Worm (Caenorhabditis elegans) whole organism, mixed stage, embryonic: ENCODE results near the gene K01H12.4.
"Not testable (repeated sequence)": the region's sequence is repeated elsewhere in the genome, so short reads cannot be mapped to it uniquely, and the experiment has no call there.

ENCODE experiments used
- M03D4.4 ChIP-seq: sonication (generic microtip); optimal IDR thresholded peaks from 2 replicates; lab custom pipeline; 2017; ENCODE audit warnings: mild to moderate bottlenecking, missing genetic modification characterization, missing compliant biosample characterization
- bed-3 ChIP-seq: fragments of 200-800 bp; sonication (Bioruptor generic); optimal IDR thresholded peaks from 3 replicates; lab custom pipeline; 2018; ENCODE audit warnings: mild to moderate bottlenecking, missing genetic modification characterization, moderate library complexity, missing compliant biosample characterization
- blmp-1 ChIP-seq: fragments of 150-350 bp; optimal IDR thresholded peaks from 2 replicates; lab custom pipeline; 2014; ENCODE audit warnings: missing biosample characterization, missing genetic modification characterization
- ceh-43 ChIP-seq: fragments of 200-800 bp; sonication (Bioruptor generic); optimal IDR thresholded peaks from 2 replicates; lab custom pipeline; 2018; ENCODE audit warnings: mild to moderate bottlenecking, missing genetic modification characterization, moderate library complexity, missing compliant biosample characterization
- ceh-83 ChIP-seq: fragments of 200-800 bp; sonication (Bioruptor generic); optimal IDR thresholded peaks from 2 replicates; lab custom pipeline; 2018; ENCODE audit warnings: mild to moderate bottlenecking, missing genetic modification characterization, missing compliant biosample characterization
- ces-1 ChIP-seq: fragments of 150-350 bp; optimal IDR thresholded peaks from 2 replicates; lab custom pipeline; 2014; ENCODE audit warnings: missing biosample characterization, missing genetic modification reagents, missing genetic modification characterization
- drap-1 ChIP-seq: fragments of 200-800 bp; sonication (Bioruptor generic); optimal IDR thresholded peaks from 3 replicates; lab custom pipeline; 2018; ENCODE audit warnings: mild to moderate bottlenecking, missing genetic modification characterization, missing compliant biosample characterization
- elt-1 ChIP-seq: sonication (generic microtip); optimal IDR thresholded peaks from 2 replicates; lab custom pipeline; 2017; ENCODE audit warnings: missing genetic modification characterization, mild to moderate bottlenecking, missing compliant biosample characterization, antibody characterized with exemption, moderate library complexity, borderline replicate concordance; ENCODE audit not compliant: insufficient read depth
- flh-1 ChIP-seq: fragments of 200-800 bp; sonication (Bioruptor generic); optimal IDR thresholded peaks from 2 replicates; lab custom pipeline; 2018; ENCODE audit warnings: mild to moderate bottlenecking, missing genetic modification characterization, moderate library complexity, missing compliant biosample characterization
- ham-2 ChIP-seq: fragments of 200-800 bp; sonication (Bioruptor generic); optimal IDR thresholded peaks from 2 replicates; lab custom pipeline; 2018; ENCODE audit warnings: mild to moderate bottlenecking, missing genetic modification characterization, missing compliant biosample characterization
- hlh-1 ChIP-seq: fragments of 150-350 bp; optimal IDR thresholded peaks from 2 replicates; lab custom pipeline; 2014; ENCODE audit warnings: missing biosample characterization, missing genetic modification reagents, missing genetic modification characterization
- lin-32 ChIP-seq: fragments of 200-800 bp; sonication (Bioruptor generic); optimal IDR thresholded peaks from 2 replicates; lab custom pipeline; 2018; ENCODE audit warnings: mild to moderate bottlenecking, missing genetic modification characterization, missing compliant biosample characterization
- lsy-2 ChIP-seq: fragments of 150-350 bp; optimal IDR thresholded peaks from 2 replicates; lab custom pipeline; 2014; ENCODE audit warnings: missing biosample characterization, missing genetic modification characterization
- mab-5 ChIP-seq: fragments of 150-350 bp; optimal IDR thresholded peaks from 2 replicates; lab custom pipeline; 2014; ENCODE audit warnings: missing biosample characterization, missing genetic modification characterization
- mls-2 ChIP-seq: sonication (generic microtip); optimal IDR thresholded peaks from 2 replicates; lab custom pipeline; 2016; ENCODE audit warnings: mild to moderate bottlenecking, missing genetic modification characterization, moderate library complexity, missing compliant biosample characterization
- nhr-12 ChIP-seq: fragments of 150-350 bp; optimal IDR thresholded peaks from 2 replicates; lab custom pipeline; 2014; ENCODE audit warnings: missing biosample characterization, missing genetic modification characterization
- nhr-2 ChIP-seq: fragments of 150-350 bp; optimal IDR thresholded peaks from 2 replicates; lab custom pipeline; 2014; ENCODE audit warnings: missing biosample characterization, missing genetic modification characterization
- pha-4 ChIP-seq: fragments of 150-350 bp; optimal IDR thresholded peaks from 2 replicates; lab custom pipeline; 2018; ENCODE audit warnings: missing biosample characterization, missing genetic modification reagents, missing genetic modification characterization
- sem-2 ChIP-seq: fragments of 200-800 bp; sonication (Bioruptor generic); optimal IDR thresholded peaks from 2 replicates; lab custom pipeline; 2018; ENCODE audit warnings: mild to moderate bottlenecking, missing genetic modification characterization, missing compliant biosample characterization
- snpc-4 ChIP-seq: fragments of 150-350 bp; optimal IDR thresholded peaks from 2 replicates; lab custom pipeline; 2014; ENCODE audit warnings: missing biosample characterization, missing genetic modification characterization
- sptf-1 ChIP-seq: sonication (generic microtip); optimal IDR thresholded peaks from 2 replicates; lab custom pipeline; 2017; ENCODE audit warnings: mild to moderate bottlenecking, missing genetic modification characterization, moderate library complexity, missing compliant biosample characterization
- tbx-8 ChIP-seq: fragments of 200-800 bp; sonication (Bioruptor generic); optimal IDR thresholded peaks from 2 replicates; lab custom pipeline; 2018; ENCODE audit warnings: mild to moderate bottlenecking, missing genetic modification characterization, moderate library complexity, missing compliant biosample characterization
- unc-120 ChIP-seq: sonication (generic microtip); optimal IDR thresholded peaks from 2 replicates; lab custom pipeline; 2017; ENCODE audit warnings: missing genetic modification characterization, missing compliant biosample characterization; ENCODE audit not compliant: poor library complexity, severe bottlenecking
- unc-62 ChIP-seq: fragments of 150-350 bp; optimal IDR thresholded peaks from 2 replicates; lab custom pipeline; 2014; ENCODE audit warnings: missing biosample characterization, missing genetic modification reagents, missing genetic modification characterization
- ztf-11 ChIP-seq: fragments of 150-350 bp; optimal IDR thresholded peaks from 2 replicates; lab custom pipeline; 2014; ENCODE audit warnings: missing biosample characterization, missing genetic modification characterization

K01H12.4 gene

ce11 chrIV:9683433-9683832, 29.4 kb upstream of the K01H12.4 start, which contains the start of the genes htas-1 and ZK1251.3:
htas-1 (minus strand) TSS chrIV:9683533.
ZK1251.3 (plus strand) TSS chrIV:9683658.
- TF ChIP-seq mls-2 (tag; lab: Kevin White, UChicago) = no peak
- no peak for TF ChIP-seq lin-32 (GFP tag; lab: Kevin White, UChicago)
- no peak for TF ChIP-seq M03D4.4
- no peak for TF ChIP-seq mab-5
- no peak for TF ChIP-seq sem-2 (GFP tag; lab: Kevin White, UChicago)
- no peak for TF ChIP-seq ztf-11
- TF ChIP-seq nhr-12 (tag; lab: Kevin White, UChicago) = no peak
- TF ChIP-seq lsy-2 (tag; lab: Kevin White, UChicago) = no peak

ce11 chrIV:9688715-9689114, 24.2 kb upstream of the K01H12.4 start, which contains the start of gene msp-76:
msp-76 (plus strand) TSS chrIV:9689015.
- TF ChIP-seq mab-5; bed-3 (GFP tag; lab: Kevin White, UChicago); flh-1: not testable (repeated sequence)

ce11 chrIV:9690644-9691043, 22.2 kb upstream of the K01H12.4 start, which contains the start of gene sdz-36:
sdz-36 (plus strand) TSS chrIV:9690944.
- TF ChIP-seq ceh-43 (GFP tag; lab: Kevin White, UChicago) (no peak), ces-1 (GFP tag; lab: Kevin White, UChicago) (no peak), lin-32 (GFP tag; lab: Kevin White, UChicago) (no peak), sptf-1 (tag; lab: Kevin White, UChicago) (no peak)

ce11 chrIV:9692874-9693273, 20.0 kb upstream of the K01H12.4 start, which contains the start of gene twk-9:
twk-9 (plus strand) TSS chrIV:9693174.
- no peak for TF ChIP-seq unc-120 (tag; lab: Kevin White, UChicago)

- TF ChIP-seq nhr-2 (tag; lab: Kevin White, UChicago) = no peak
- no peak for TF ChIP-seq ceh-43 (GFP tag; lab: Kevin White, UChicago)
- TF ChIP-seq pha-4 (tag; lab: Kevin White, UChicago) = no peak
- no peak for TF ChIP-seq mls-2 (tag; lab: Kevin White, UChicago)
- no peak for TF ChIP-seq drap-1
- TF ChIP-seq blmp-1 = no peak
- no peak for TF ChIP-seq ztf-11
- TF ChIP-seq lsy-2 (tag; lab: Kevin White, UChicago) = no peak
- no peak for TF ChIP-seq mab-5
- TF ChIP-seq snpc-4 (tag; lab: Kevin White, UChicago) = no peak
- TF ChIP-seq ham-2 (GFP tag; lab: Kevin White, UChicago) = no peak
- no peak for TF ChIP-seq unc-62 (GFP tag; lab: Kevin White, UChicago)
- no peak for TF ChIP-seq lin-32 (GFP tag; lab: Kevin White, UChicago)
- no peak for TF ChIP-seq ceh-83 (GFP tag; lab: Kevin White, UChicago)
Measured at ce11 chrIV:9696513-9696912, 16.4 kb upstream of the K01H12.4 start.

ce11 chrIV:9697869-9698268, 15.0 kb upstream of the K01H12.4 start:
- TF ChIP-seq elt-1 (tag; lab: Kevin White, UChicago) = no peak

- TF ChIP-seq pha-4 (tag; lab: Kevin White, UChicago) (no peak), ham-2 (GFP tag; lab: Kevin White, UChicago) (no peak), mab-5 (no peak), drap-1 (no peak), hlh-1 (no peak), snpc-4 (tag; lab: Kevin White, UChicago) (no peak), nhr-12 (tag; lab: Kevin White, UChicago) (no peak), mls-2 (tag; lab: Kevin White, UChicago) (no peak), sptf-1 (tag; lab: Kevin White, UChicago) (no peak), unc-62 (GFP tag; lab: Kevin White, UChicago) (no peak), tbx-8 (GFP tag; lab: Kevin White, UChicago) (no peak), elt-1 (tag; lab: Kevin White, UChicago) (no peak), ztf-11 (no peak), nhr-2 (tag; lab: Kevin White, UChicago) (no peak), bed-3 (GFP tag; lab: Kevin White, UChicago) (no peak)
- TF ChIP-seq, all 35 proteins: peak for 0
Measured at ce11 chrIV:9699062-9699461, 13.8 kb upstream of the K01H12.4 start.
